Worm (Caenorhabditis elegans) whole organism, early embryonic: ENCODE data around the gene spp-22.

ENCODE experiments used
- B0310.2 ChIP-seq: sonication (generic microtip); optimal IDR thresholded peaks from 2 replicates; lab custom pipeline; 2016; ENCODE audit warnings: mild to moderate bottlenecking, missing genetic modification characterization, missing compliant biosample characterization
- F13C5.2 ChIP-seq: sonication (generic microtip); optimal IDR thresholded peaks from 2 replicates; lab custom pipeline; 2017; ENCODE audit warnings: mild to moderate bottlenecking, missing genetic modification characterization, inconsistent platforms, missing compliant biosample characterization
- aly-1 ChIP-seq: sonication (generic microtip); optimal IDR thresholded peaks from 2 replicates; lab custom pipeline; 2016; ENCODE audit warnings: missing genetic modification characterization, missing compliant biosample characterization
- ama-1 ChIP-seq: fragments of 150-350 bp; optimal IDR thresholded peaks from 2 replicates; lab custom pipeline; 2014
- ceh-13 ChIP-seq: fragments of 200-800 bp; sonication (Bioruptor generic); optimal IDR thresholded peaks from 2 replicates; lab custom pipeline; 2018; ENCODE audit warnings: mild to moderate bottlenecking, missing genetic modification characterization, missing compliant biosample characterization
- ceh-36 ChIP-seq: sonication (generic microtip); optimal IDR thresholded peaks from 2 replicates; lab custom pipeline; 2016; ENCODE audit warnings: missing genetic modification characterization, inconsistent platforms, missing compliant biosample characterization
- ets-7 ChIP-seq: sonication (generic microtip); optimal IDR thresholded peaks from 2 replicates; lab custom pipeline; 2016; ENCODE audit warnings: missing genotype, missing genetic modification characterization, missing compliant biosample characterization
- flt-1 ChIP-seq: fragments of 200-800 bp; sonication (Bioruptor generic); IDR thresholded peaks from 2 replicates; pipeline ENCODE4 v1.3.6; 2022; ENCODE audit warnings: missing genetic modification characterization, missing compliant biosample characterization
- hmbx-1 ChIP-seq: sonication (generic microtip); optimal IDR thresholded peaks from 2 replicates; lab custom pipeline; 2016; ENCODE audit warnings: mild to moderate bottlenecking, missing genetic modification characterization, missing compliant biosample characterization
- hmg-4 ChIP-seq: fragments of 200-800 bp; sonication (Bioruptor generic); optimal IDR thresholded peaks from 2 replicates; lab custom pipeline; 2018; ENCODE audit warnings: mild to moderate bottlenecking, missing genetic modification characterization, missing compliant biosample characterization
- hnd-1 ChIP-seq: sonication (generic microtip); optimal IDR thresholded peaks from 2 replicates; lab custom pipeline; 2016; ENCODE audit warnings: missing genetic modification characterization, missing compliant biosample characterization
- pes-1 ChIP-seq: fragments of 200-800 bp; sonication (Bioruptor generic); IDR thresholded peaks from 2 replicates; pipeline ENCODE4 v1.3.6; 2022; ENCODE audit warnings: missing genetic modification reagents, missing genetic modification characterization, missing compliant biosample characterization
- scrt-1 ChIP-seq: fragments of 200-800 bp; sonication (Bioruptor generic); IDR thresholded peaks from 2 replicates; pipeline ENCODE4 v1.3.6; 2022; ENCODE audit warnings: missing genetic modification characterization, missing compliant biosample characterization
- sea-1 ChIP-seq: fragments of 200-800 bp; sonication (Bioruptor generic); conservative IDR thresholded peaks from 2 replicates; pipeline ENCODE4 v1.3.6; 2022; ENCODE audit warnings: missing genetic modification characterization, missing compliant biosample characterization
- tbx-11 ChIP-seq: fragments of 200-800 bp; sonication (Bioruptor generic); IDR thresholded peaks from 2 replicates; pipeline ENCODE4 v1.3.6; 2022; ENCODE audit warnings: missing genetic modification characterization, missing compliant biosample characterization
- tbx-37 ChIP-seq: fragments of 200-800 bp; sonication (Bioruptor generic); conservative IDR thresholded peaks from 2 replicates; pipeline ENCODE4 v1.3.6; 2022; ENCODE audit warnings: missing genetic modification reagents, missing genetic modification characterization, missing compliant biosample characterization
- tra-4 ChIP-seq: sonication (generic microtip); optimal IDR thresholded peaks from 2 replicates; lab custom pipeline; 2017; ENCODE audit warnings: missing genetic modification characterization, missing compliant biosample characterization

spp-22 gene

ce11 chrX:7211405-7211804 is at the start of gene spp-22:
Gene spp-22 (plus strand): TSS chrX:7211705.
- TF ChIP-seq tbx-37 (GFP tag; lab: Robert Waterston, UW) = no peak
- TF ChIP-seq pes-1 (GFP tag; lab: Robert Waterston, UW) = no peak
- no peak for TF ChIP-seq flt-1
- TF ChIP-seq B0310.2 (tag; lab: Kevin White, UChicago) = no peak
- TF ChIP-seq ama-1 = no peak
- TF ChIP-seq hmg-4 (GFP tag; lab: Kevin White, UChicago) = no peak
- no peak for TF ChIP-seq ceh-13
- TF ChIP-seq scrt-1 (GFP tag; lab: Robert Waterston, UW) = no peak
- no peak for TF ChIP-seq hnd-1
- TF ChIP-seq hmbx-1 (tag; lab: Kevin White, UChicago) = no peak
- TF ChIP-seq tbx-11 (GFP tag; lab: Robert Waterston, UW) = no peak
- TF ChIP-seq sea-1 (GFP tag; lab: Robert Waterston, UW) = no peak
- no peak for TF ChIP-seq F13C5.2 (tag; lab: Kevin White, UChicago)
- TF ChIP-seq aly-1 = no peak

- TF ChIP-seq pes-1 (GFP tag; lab: Robert Waterston, UW) (no peak), flt-1 (no peak), hnd-1 (no peak), tbx-11 (GFP tag; lab: Robert Waterston, UW) (no peak)
Measured at ce11 chrX:7162764-7163163, 48.7 kb upstream of the spp-22 start.

ce11 chrX:7170575-7171297 is 40.8 kb upstream of the spp-22 start, which contains the start of gene bar-1:
Gene bar-1 (minus strand): TSS chrX:7170625.
- TF ChIP-seq F13C5.2 (tag; lab: Kevin White, UChicago) = no peak
- TF ChIP-seq ceh-36 (tag; lab: Kevin White, UChicago) = no peak
- TF ChIP-seq tbx-11 (GFP tag; lab: Robert Waterston, UW) = no peak
- TF ChIP-seq sea-1 (GFP tag; lab: Robert Waterston, UW) = no peak

ce11 chrX:7175389-7175788 is 36.1 kb upstream of the spp-22 start:
- TF ChIP-seq ceh-13 = no peak
- TF ChIP-seq flt-1 = no peak
- no peak for TF ChIP-seq ceh-36 (tag; lab: Kevin White, UChicago)
- TF ChIP-seq B0310.2 (tag; lab: Kevin White, UChicago) = no peak
- no peak for TF ChIP-seq sea-1 (GFP tag; lab: Robert Waterston, UW)
- no peak for TF ChIP-seq tbx-37 (GFP tag; lab: Robert Waterston, UW)
- no peak for TF ChIP-seq F13C5.2 (tag; lab: Kevin White, UChicago)
- TF ChIP-seq scrt-1 (GFP tag; lab: Robert Waterston, UW) = no peak
- TF ChIP-seq pes-1 (GFP tag; lab: Robert Waterston, UW) = no peak
- no peak for TF ChIP-seq tbx-11 (GFP tag; lab: Robert Waterston, UW)
- TF ChIP-seq ets-7 (tag; lab: Kevin White, UChicago) = no peak
- TF ChIP-seq aly-1 = no peak
- no peak for TF ChIP-seq ama-1
- TF ChIP-seq hmg-4 (GFP tag; lab: Kevin White, UChicago) = no peak
- TF ChIP-seq hnd-1 = no peak

- no peak for TF ChIP-seq tra-4 (tag; lab: Kevin White, UChicago)
- no peak for TF ChIP-seq hmbx-1 (tag; lab: Kevin White, UChicago)
- no peak for TF ChIP-seq scrt-1 (GFP tag; lab: Robert Waterston, UW)
- no peak for TF ChIP-seq sea-1 (GFP tag; lab: Robert Waterston, UW)
- TF ChIP-seq pes-1 (GFP tag; lab: Robert Waterston, UW) = no peak
- TF ChIP-seq F13C5.2 (tag; lab: Kevin White, UChicago) = no peak
- no peak for TF ChIP-seq B0310.2 (tag; lab: Kevin White, UChicago)
- no peak for TF ChIP-seq ceh-36 (tag; lab: Kevin White, UChicago)
- no peak for TF ChIP-seq hnd-1
- no peak for TF ChIP-seq ama-1
- no peak for TF ChIP-seq ceh-13
- no peak for TF ChIP-seq tbx-11 (GFP tag; lab: Robert Waterston, UW)
- no peak for TF ChIP-seq flt-1
- no peak for TF ChIP-seq hmg-4 (GFP tag; lab: Kevin White, UChicago)
Measured at ce11 chrX:7176817-7177216, 34.7 kb upstream of the spp-22 start.

- no peak for TF ChIP-seq pes-1 (GFP tag; lab: Robert Waterston, UW)
- no peak for TF ChIP-seq ceh-13
- no peak for TF ChIP-seq tra-4 (tag; lab: Kevin White, UChicago)
- no peak for TF ChIP-seq aly-1
- no peak for TF ChIP-seq tbx-37 (GFP tag; lab: Robert Waterston, UW)
- no peak for TF ChIP-seq scrt-1 (GFP tag; lab: Robert Waterston, UW)
- TF ChIP-seq flt-1 = no peak
- no peak for TF ChIP-seq ets-7 (tag; lab: Kevin White, UChicago)
Measured at ce11 chrX:7177341-7177740, 34.2 kb upstream of the spp-22 start, which contains the start of gene F43E12.1. Gene F43E12.1 (plus strand): TSS chrX:7177641.

- TF ChIP-seq sea-1 (GFP tag; lab: Robert Waterston, UW) (no peak), B0310.2 (tag; lab: Kevin White, UChicago) (no peak), scrt-1 (GFP tag; lab: Robert Waterston, UW) (no peak), tbx-11 (GFP tag; lab: Robert Waterston, UW) (no peak), pes-1 (GFP tag; lab: Robert Waterston, UW) (no peak), hmg-4 (GFP tag; lab: Kevin White, UChicago) (no peak)
Measured at ce11 chrX:7181627-7182026, 29.9 kb upstream of the spp-22 start.

ce11 chrX:7187602-7188001 is 23.9 kb upstream of the spp-22 start, which contains the start of gene C55B6.4:
Gene C55B6.4 (minus strand): TSS chrX:7187702.
- TF ChIP-seq B0310.2 (tag; lab: Kevin White, UChicago) (no peak), ets-7 (tag; lab: Kevin White, UChicago) (no peak), ceh-13 (no peak), hmg-4 (GFP tag; lab: Kevin White, UChicago) (no peak)
